Worm (Caenorhabditis elegans) whole organism, L4 larva: Measurements from ENCODE around the gene otpl-1.

Source experiments
- F10B5.3 ChIP-seq: sonication (generic microtip); optimal IDR thresholded peaks from 2 replicates; lab custom pipeline; 2016; ENCODE audit warnings: mild to moderate bottlenecking, missing genetic modification characterization, missing compliant biosample characterization
- F44E2.7 ChIP-seq: fragments of 200-800 bp; sonication (Bioruptor generic); IDR thresholded peaks from 2 replicates; pipeline ENCODE4 v2.1.2; 2022; ENCODE audit warnings: missing genetic modification characterization, missing compliant biosample characterization
- F49E8.2 ChIP-seq: sonication (generic microtip); optimal IDR thresholded peaks from 2 replicates; lab custom pipeline; 2016; ENCODE audit warnings: missing compliant biosample characterization, mild to moderate bottlenecking, missing genetic modification characterization, borderline replicate concordance
- T26A8.4 ChIP-seq: fragments of 200-800 bp; sonication (Bioruptor generic); IDR thresholded peaks from 2 replicates; pipeline ENCODE4 v1.3.6; 2022; ENCODE audit warnings: missing genetic modification characterization, missing compliant biosample characterization
- ZK337.2 ChIP-seq: fragments of 200-800 bp; sonication (Bioruptor generic); IDR thresholded peaks from 2 replicates; pipeline ENCODE4 v1.3.6; 2022; ENCODE audit warnings: missing genetic modification reagents, missing genetic modification characterization, missing compliant biosample characterization
- arid-1 ChIP-seq: fragments of 200-800 bp; sonication (Bioruptor generic); conservative IDR thresholded peaks from 2 replicates; pipeline ENCODE4 v1.3.6; 2022; ENCODE audit warnings: missing genetic modification reagents, missing genetic modification characterization, missing compliant biosample characterization
- attf-4 ChIP-seq: sonication (generic microtip); optimal IDR thresholded peaks from 3 replicates; lab custom pipeline; 2017; ENCODE audit warnings: missing biosample characterization, missing genetic modification characterization
- ceh-20 ChIP-seq: fragments of 200-800 bp; sonication (Bioruptor generic); IDR thresholded peaks from 2 replicates; pipeline ENCODE4 v1.3.6; 2022; ENCODE audit warnings: missing genetic modification reagents, missing genetic modification characterization, missing compliant biosample characterization
- ceh-32 ChIP-seq: sonication (generic microtip); optimal IDR thresholded peaks from 2 replicates; lab custom pipeline; 2016; ENCODE audit warnings: mild to moderate bottlenecking, missing genetic modification characterization, missing compliant biosample characterization; ENCODE audit not compliant: poor library complexity
- ceh-44 ChIP-seq: fragments of 200-800 bp; sonication (Bioruptor generic); IDR thresholded peaks from 2 replicates; pipeline ENCODE4 v1.3.6; 2022; ENCODE audit warnings: missing genetic modification reagents, missing genetic modification characterization, missing compliant biosample characterization
- ceh-62 ChIP-seq: sonication (generic microtip); optimal IDR thresholded peaks from 2 replicates; lab custom pipeline; 2017; ENCODE audit warnings: missing biosample characterization, missing genetic modification characterization
- daf-12 ChIP-seq: fragments of 150-350 bp; optimal IDR thresholded peaks from 2 replicates; lab custom pipeline; 2014; ENCODE audit warnings: missing biosample characterization, missing genetic modification reagents, missing genetic modification characterization
- daf-19 ChIP-seq: fragments of 200-800 bp; sonication (Bioruptor generic); conservative IDR thresholded peaks from 2 replicates; pipeline ENCODE4 v1.3.6; 2022; ENCODE audit warnings: missing genetic modification characterization, missing compliant biosample characterization
- daf-8 ChIP-seq: fragments of 200-800 bp; sonication (Bioruptor generic); IDR thresholded peaks from 2 replicates; pipeline ENCODE4 v1.3.6; 2022; ENCODE audit warnings: missing genetic modification characterization, missing compliant biosample characterization
- dmd-6 ChIP-seq: fragments of 200-800 bp; sonication (Bioruptor generic); IDR thresholded peaks from 2 replicates; pipeline ENCODE4 v1.3.6; 2022; ENCODE audit warnings: missing genetic modification reagents, missing genetic modification characterization, missing compliant biosample characterization
- dpl-1 ChIP-seq: fragments of 150-350 bp; optimal IDR thresholded peaks from 2 replicates; lab custom pipeline; 2014; ENCODE audit warnings: missing biosample characterization, missing genetic modification reagents, missing genetic modification characterization
- duxl-1 ChIP-seq: sonication (generic microtip); optimal IDR thresholded peaks from 2 replicates; lab custom pipeline; 2016; ENCODE audit warnings: mild to moderate bottlenecking, missing genetic modification characterization, moderate library complexity, missing compliant biosample characterization; ENCODE audit not compliant: poor library complexity
- dve-1 ChIP-seq: sonication (generic microtip); optimal IDR thresholded peaks from 2 replicates; lab custom pipeline; 2017; ENCODE audit warnings: antibody characterized with exemption, mild to moderate bottlenecking, missing genetic modification characterization, missing compliant biosample characterization; ENCODE audit not compliant: insufficient read depth
- egl-43 ChIP-seq: fragments of 200-800 bp; sonication (Bioruptor generic); IDR thresholded peaks from 2 replicates; pipeline ENCODE4 v1.3.6; 2022; ENCODE audit warnings: missing genetic modification reagents, missing genetic modification characterization, missing compliant biosample characterization
- gei-8 ChIP-seq: fragments of 200-800 bp; sonication (Bioruptor generic); optimal IDR thresholded peaks from 2 replicates; lab custom pipeline; 2018; ENCODE audit warnings: mild to moderate bottlenecking, missing genetic modification characterization, missing compliant biosample characterization
- hif-1 ChIP-seq, 2 experiments: sonication (generic microtip); optimal IDR thresholded peaks; 2 replicates each; lab custom pipeline; 2016 to 2017; ENCODE audit warnings: missing compliant biosample characterization in 2 of 2, missing genetic modification characterization in 2 of 2, missing genetic modification reagents in 2 of 2, missing genotype in 2 of 2, mild to moderate bottlenecking in 1 of 2
- jun-1 ChIP-seq: fragments of 150-350 bp; optimal IDR thresholded peaks from 2 replicates; lab custom pipeline; 2014; ENCODE audit warnings: missing biosample characterization, missing genetic modification reagents, missing genetic modification characterization
- lim-7 ChIP-seq: fragments of 200-800 bp; sonication (Bioruptor generic); IDR thresholded peaks from 2 replicates; pipeline ENCODE4 v1.3.6; 2022; ENCODE audit warnings: missing genetic modification characterization, missing compliant biosample characterization
- lin-13 ChIP-seq: fragments of 150-350 bp; optimal IDR thresholded peaks from 2 replicates; lab custom pipeline; 2014; ENCODE audit warnings: missing biosample characterization, missing genetic modification reagents, missing genetic modification characterization
- lin-29 ChIP-seq: fragments of 200-800 bp; sonication (Bioruptor generic); IDR thresholded peaks from 2 replicates; pipeline ENCODE4 v1.3.6; 2022; ENCODE audit warnings: missing genetic modification reagents, missing genetic modification characterization, missing compliant biosample characterization
- lin-39 ChIP-seq: fragments of 150-350 bp; optimal IDR thresholded peaks from 2 replicates; lab custom pipeline; 2014; ENCODE audit warnings: missing biosample characterization, missing genetic modification reagents, missing genetic modification characterization
- lir-3 ChIP-seq: sonication (generic microtip); optimal IDR thresholded peaks from 2 replicates; lab custom pipeline; 2016; ENCODE audit warnings: mild to moderate bottlenecking, missing genetic modification characterization, missing compliant biosample characterization
- lsy-2 ChIP-seq, 2 experiments: fragments of 150-350 bp in 1 of 2; sonication (generic microtip) in 1 of 2; optimal IDR thresholded peaks; 2 replicates each; lab custom pipeline; 2014 to 2017; ENCODE audit warnings: missing biosample characterization in 2 of 2, missing genetic modification characterization in 2 of 2
- madf-5 ChIP-seq, 2 experiments: fragments of 200-800 bp; sonication (Bioruptor generic); IDR thresholded peaks; 2 replicates each; pipeline ENCODE4 v1.3.6; 2022; ENCODE audit warnings: missing compliant biosample characterization in 2 of 2, missing genetic modification characterization in 2 of 2
- madf-9 ChIP-seq: fragments of 200-800 bp; sonication (Bioruptor generic); conservative IDR thresholded peaks from 2 replicates; pipeline ENCODE4 v1.3.6; 2022; ENCODE audit warnings: missing genetic modification reagents, missing genetic modification characterization, missing compliant biosample characterization
- mdl-1 ChIP-seq, 2 experiments: fragments of 150-350 bp in 1 of 2; sonication (generic microtip) in 1 of 2; optimal IDR thresholded peaks; 2 replicates each; lab custom pipeline; 2014 to 2017; ENCODE audit warnings: missing biosample characterization in 2 of 2, missing genetic modification characterization in 2 of 2
- mes-2 ChIP-seq: sonication (generic microtip); optimal IDR thresholded peaks from 2 replicates; lab custom pipeline; 2016; ENCODE audit warnings: missing genotype, mild to moderate bottlenecking, missing genetic modification characterization, missing compliant biosample characterization; ENCODE audit not compliant: poor library complexity, severe bottlenecking
- mxl-2 ChIP-seq: fragments of 200-800 bp; sonication (Bioruptor generic); conservative IDR thresholded peaks from 2 replicates; pipeline ENCODE4 v1.3.6; 2022; ENCODE audit warnings: missing genetic modification reagents, missing genetic modification characterization, missing compliant biosample characterization
- nhr-102 ChIP-seq: sonication (generic microtip); optimal IDR thresholded peaks from 2 replicates; lab custom pipeline; 2016; ENCODE audit warnings: mild to moderate bottlenecking, missing genetic modification characterization, moderate library complexity, missing compliant biosample characterization
- nhr-111 ChIP-seq: fragments of 200-800 bp; sonication (Bioruptor generic); optimal IDR thresholded peaks from 2 replicates; lab custom pipeline; 2018; ENCODE audit warnings: mild to moderate bottlenecking, missing genetic modification characterization, missing compliant biosample characterization
- nhr-28 ChIP-seq: fragments of 150-350 bp; optimal IDR thresholded peaks from 2 replicates; lab custom pipeline; 2014; ENCODE audit warnings: missing biosample characterization, missing genetic modification characterization
- nhr-48 ChIP-seq: sonication (generic microtip); optimal IDR thresholded peaks from 2 replicates; lab custom pipeline; 2016; ENCODE audit warnings: mild to moderate bottlenecking, missing genetic modification characterization, missing compliant biosample characterization
- nhr-77 ChIP-seq: fragments of 150-350 bp; optimal IDR thresholded peaks from 2 replicates; lab custom pipeline; 2014; ENCODE audit warnings: missing biosample characterization, missing genetic modification characterization
- php-3 ChIP-seq: fragments of 200-800 bp; sonication (Bioruptor generic); IDR thresholded peaks from 2 replicates; pipeline ENCODE4 v1.3.6; 2022; ENCODE audit warnings: missing genetic modification reagents, missing genetic modification characterization, missing compliant biosample characterization
- pqm-1 ChIP-seq: sonication (generic microtip); optimal IDR thresholded peaks from 2 replicates; lab custom pipeline; 2017; ENCODE audit warnings: missing biosample characterization, missing genetic modification characterization
- sdz-12 ChIP-seq: fragments of 200-800 bp; sonication (Bioruptor generic); optimal IDR thresholded peaks from 2 replicates; lab custom pipeline; 2018; ENCODE audit warnings: mild to moderate bottlenecking, missing genetic modification characterization, missing compliant biosample characterization
- snpc-1.2 ChIP-seq: fragments of 200-800 bp; sonication (Bioruptor generic); IDR thresholded peaks from 2 replicates; pipeline ENCODE4 v1.3.6; 2022; ENCODE audit warnings: missing genetic modification reagents, missing genetic modification characterization, missing compliant biosample characterization
- snpc-4 ChIP-seq: fragments of 150-350 bp; optimal IDR thresholded peaks from 2 replicates; lab custom pipeline; 2014; ENCODE audit warnings: missing biosample characterization, missing genetic modification characterization
- spr-3 ChIP-seq: fragments of 200-800 bp; sonication (Bioruptor generic); optimal IDR thresholded peaks from 2 replicates; lab custom pipeline; 2018; ENCODE audit warnings: mild to moderate bottlenecking, missing genetic modification characterization, missing compliant biosample characterization
- zfp-2 ChIP-seq: sonication (generic microtip); optimal IDR thresholded peaks from 2 replicates; lab custom pipeline; 2016; ENCODE audit warnings: mild to moderate bottlenecking, missing genetic modification characterization, missing compliant biosample characterization
- zfp-3 ChIP-seq: fragments of 200-800 bp; sonication (Bioruptor generic); conservative IDR thresholded peaks from 2 replicates; pipeline ENCODE4 v1.3.6; 2022; ENCODE audit warnings: missing genetic modification reagents, missing genetic modification characterization, missing compliant biosample characterization
- zip-2 ChIP-seq: fragments of 150-350 bp; optimal IDR thresholded peaks from 2 replicates; lab custom pipeline; 2014; ENCODE audit warnings: missing biosample characterization, missing genetic modification characterization
- ztf-11 ChIP-seq: fragments of 150-350 bp; optimal IDR thresholded peaks from 2 replicates; lab custom pipeline; 2014; ENCODE audit warnings: missing biosample characterization, missing genetic modification characterization

otpl-1 gene

ce11 chrIV:3548315-3548714 lies 20.5 kb upstream of the otpl-1 start (continued):
- no peak for TF ChIP-seq mxl-2
- TF ChIP-seq zfp-3 (GFP tag; lab: Robert Waterston, UW), result no peak
- TF ChIP-seq F10B5.3 (tag; lab: Kevin White, UChicago), result peak; percentile 47
- TF ChIP-seq jun-1, result peak; percentile 10
- no peak for TF ChIP-seq madf-9 (GFP tag; lab: Robert Waterston, UW)
- peak; percentile 25; the same call in 1 of the 2 replicates for TF ChIP-seq dmd-6 (GFP tag; lab: Robert Waterston, UW)
- no peak for TF ChIP-seq ztf-11 (tag; lab: Kevin White, UChicago)
- peak; percentile 27 for TF ChIP-seq nhr-102 (tag; lab: Kevin White, UChicago)
- no peak for TF ChIP-seq snpc-1.2 (GFP tag; lab: Robert Waterston, UW)
- TF ChIP-seq php-3 (GFP tag; lab: Robert Waterston, UW), result no peak
- TF ChIP-seq lin-39 (tag; lab: Kevin White, UChicago), result no peak
- no peak for TF ChIP-seq lin-13 (GFP tag; lab: Kevin White, UChicago)
- no peak for TF ChIP-seq ceh-32
- TF ChIP-seq zip-2 (tag; lab: Kevin White, UChicago), result no peak
- TF ChIP-seq daf-8 (GFP tag; lab: Robert Waterston, UW), result no peak
- no peak for TF ChIP-seq madf-5 (GFP tag; IDR thresholded peaks at IDR 0.05; lab: Robert Waterston, UW)
- no peak for TF ChIP-seq sdz-12 (GFP tag; lab: Kevin White, UChicago)
- no peak for TF ChIP-seq hif-1 (tag; optimal IDR thresholded peaks at IDR 0.05; lab: Kevin White, UChicago)
- TF ChIP-seq pqm-1 (tag; lab: Kevin White, UChicago), result peak; percentile 48
- TF ChIP-seq nhr-77 (tag; lab: Kevin White, UChicago), result no peak
- peak; percentile 57 for TF ChIP-seq mes-2 (tag; lab: Kevin White, UChicago)
- TF ChIP-seq dpl-1, result no peak

ce11 chrIV:3551777-3552462 lies 16.9 kb upstream of the otpl-1 start:
- TF ChIP-seq lin-29 (GFP tag; lab: Robert Waterston, UW), result no peak
- TF ChIP-seq ceh-20 (GFP tag; lab: Robert Waterston, UW), result 0 out of 2 replicates have a peak, but pooled peaks have one; percentile 41
- no peak for TF ChIP-seq attf-4
- peak; percentile 19 for TF ChIP-seq nhr-28 (tag; lab: Kevin White, UChicago)
- peak; percentile 63 for TF ChIP-seq duxl-1
- peak; percentile 93 for TF ChIP-seq egl-43 (GFP tag; lab: Robert Waterston, UW)
- TF ChIP-seq F44E2.7, result 0 out of 2 replicates have a peak, but pooled peaks have one; percentile 7
- no peak for TF ChIP-seq daf-12 (tag; lab: Kevin White, UChicago)
- peak; percentile 45 for TF ChIP-seq nhr-48 (tag; lab: Kevin White, UChicago)
- TF ChIP-seq T26A8.4, result peak; percentile 78
- TF ChIP-seq hif-1 (tag; optimal IDR thresholded peaks at IDR 0.05; lab: Kevin White, UChicago), result peak in 1 of 2 experiments; percentile 15
- TF ChIP-seq lir-3, result peak; percentile 22
- TF ChIP-seq lim-7, result peak; percentile 90
- peak; percentile 23 for TF ChIP-seq sdz-12 (GFP tag; lab: Kevin White, UChicago)
- TF ChIP-seq zfp-2 (tag; lab: Kevin White, UChicago), result peak; percentile 8
- TF ChIP-seq daf-19 (GFP tag; lab: Robert Waterston, UW), result no peak
- peak; percentile 38 for TF ChIP-seq dpl-1
- TF ChIP-seq ceh-44 (GFP tag; lab: Robert Waterston, UW), result peak; percentile 73; the same call in 1 of the 2 replicates
- TF ChIP-seq zfp-3 (GFP tag; lab: Robert Waterston, UW), result 0 out of 2 replicates have a peak, but pooled peaks have one; percentile 48
- TF ChIP-seq dve-1 (tag; lab: Kevin White, UChicago), result no peak
- TF ChIP-seq mdl-1 (tag; optimal IDR thresholded peaks at IDR 0.05; lab: Kevin White, UChicago), result peak in 1 of 2 experiments; percentile 11
- TF ChIP-seq madf-5 (GFP tag; IDR thresholded peaks at IDR 0.05; lab: Robert Waterston, UW), result peak; percentile 58 to 82; a peak in 2 of 4 replicates
- TF ChIP-seq lsy-2 (tag; optimal IDR thresholded peaks at IDR 0.05; lab: Kevin White, UChicago), result no peak
- TF ChIP-seq snpc-4 (tag; lab: Kevin White, UChicago), result no peak
- no peak for TF ChIP-seq ceh-62 (tag; lab: Kevin White, UChicago)
- TF ChIP-seq F49E8.2 (tag; lab: Kevin White, UChicago), result peak; percentile 17
- peak; percentile 68 for TF ChIP-seq arid-1 (GFP tag; lab: Robert Waterston, UW)
- TF ChIP-seq ZK337.2 (GFP tag; lab: Robert Waterston, UW), result no peak
- TF ChIP-seq gei-8 (GFP tag; lab: Kevin White, UChicago), result no peak
- peak; percentile 36 for TF ChIP-seq spr-3 (GFP tag; lab: Kevin White, UChicago)
- TF ChIP-seq nhr-111 (GFP tag; lab: Kevin White, UChicago), result peak; percentile 56
